Fruit fly (Drosophila melanogaster) whole organism, adult: Measurements from ENCODE around the gene CG6893.

Experiments used
- Clk ChIP-seq: fragments of 200-800 bp; sonication (Bioruptor generic); optimal IDR thresholded peaks from 2 replicates; lab custom pipeline; 2017; ENCODE audit warnings: missing biosample characterization, missing genetic modification characterization
- Crg-1 ChIP-seq: fragments of 200-800 bp; sonication (Bioruptor generic); optimal IDR thresholded peaks from 2 replicates; lab custom pipeline; 2016; ENCODE audit warnings: missing biosample characterization, missing genetic modification characterization
- pad ChIP-seq: fragments of 200-800 bp; sonication (Bioruptor generic); optimal IDR thresholded peaks from 3 replicates; lab custom pipeline; 2017; ENCODE audit warnings: missing biosample characterization, missing genetic modification characterization, mild to moderate bottlenecking, moderate library complexity, missing genetic modification reagents
- toe ChIP-seq: fragments of 200-800 bp; sonication (Bioruptor generic); optimal IDR thresholded peaks from 2 replicates; lab custom pipeline; 2016; ENCODE audit warnings: missing biosample characterization, missing genetic modification characterization

DNA sequence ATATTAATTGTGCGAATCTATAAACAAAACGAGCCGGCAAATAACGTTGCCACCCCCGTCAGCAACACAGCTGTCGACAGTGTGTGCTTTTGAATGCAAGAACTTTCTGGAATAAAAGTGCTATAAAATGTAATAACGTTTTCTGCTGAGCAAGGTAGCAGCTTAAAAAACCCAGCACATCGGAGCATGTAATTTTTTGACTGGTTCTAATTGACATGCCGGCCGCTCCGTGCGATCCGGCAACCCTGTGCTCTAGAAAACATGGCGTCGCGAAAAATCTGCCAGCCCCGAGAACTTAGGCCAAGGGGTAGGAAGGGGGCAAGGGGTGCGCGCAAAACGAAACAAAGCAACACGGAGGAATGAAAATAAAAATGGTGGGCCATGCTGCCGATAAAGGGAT lies 21.8 kb upstream of the CG6893 start:
- TF ChIP-seq pad (GFP tag; lab: Kevin White, UChicago) (peak; percentile 36), Crg-1 (GFP tag; lab: Kevin White, UChicago) (no peak), Clk (GFP tag; lab: Kevin White, UChicago) (no peak), toe (peak; percentile 20)
